ENCODE assay signal across 5 fruit fly cellular contexts in genomic region chr3L:20923030-20923591, dm6.
TF ChIP-seq lines count a peak whose summit lies in the region.

No protein-coding gene starts in this region.

- TF ChIP-seq CTCF in whole organism, embryonic (GFP tag; optimal IDR thresholded peaks at IDR 0.05; lab: Kevin White, UChicago), result no peak

TF ChIP-seq in whole organism, adult, 20 proteins besides CTCF, POLR2A, EP300 and RAD21:
- peak; percentile 27 for TF ChIP-seq CG1620 (GFP tag; optimal IDR thresholded peaks at IDR 0.05; lab: Kevin White, UChicago)
- TF ChIP-seq pad (GFP tag; optimal IDR thresholded peaks at IDR 0.05; lab: Kevin White, UChicago), result peak; percentile 25
- TF ChIP-seq Hr96 (GFP tag; optimal IDR thresholded peaks at IDR 0.05; lab: Kevin White, UChicago), result peak; percentile 7
- peak; percentile 99 for TF ChIP-seq tj (GFP tag; optimal IDR thresholded peaks at IDR 0.05; lab: Kevin White, UChicago)
- peak; percentile 27 for TF ChIP-seq Crg-1 (GFP tag; optimal IDR thresholded peaks at IDR 0.05; lab: Kevin White, UChicago)
- TF ChIP-seq cic (GFP tag; optimal IDR thresholded peaks at IDR 0.05; lab: Kevin White, UChicago), result no peak
- peak; percentile 58 for TF ChIP-seq CG14711 (tag; optimal IDR thresholded peaks at IDR 0.05; lab: Kevin White, UChicago)
- no peak for TF ChIP-seq ovo (GFP tag; optimal IDR thresholded peaks at IDR 0.05; lab: Kevin White, UChicago)
- peak; percentile 93 for TF ChIP-seq bab1 (GFP tag; optimal IDR thresholded peaks at IDR 0.05; lab: Kevin White, UChicago)
- no peak for TF ChIP-seq Mnt (GFP tag; optimal IDR thresholded peaks at IDR 0.05; lab: Kevin White, UChicago)
- peak; percentile 23 for TF ChIP-seq CG7101 (tag; optimal IDR thresholded peaks at IDR 0.05; lab: Kevin White, UChicago)
TF ChIP-seq in whole organism, adult: peak in this region for 8.

TF ChIP-seq in whole organism, embryonic, 481 proteins besides CTCF, POLR2A, EP300 and RAD21 (continues in another document):
- peak; percentile 41 for TF ChIP-seq Asciz (GFP tag; optimal IDR thresholded peaks at IDR 0.05; lab: Kevin White, UChicago)
- TF ChIP-seq BtbVII (GFP tag; optimal IDR thresholded peaks at IDR 0.05; lab: Kevin White, UChicago), result no peak
- TF ChIP-seq CG11723 (GFP tag; optimal IDR thresholded peaks at IDR 0.05; lab: Kevin White, UChicago), result no peak
- TF ChIP-seq dmrt11E (tag; optimal IDR thresholded peaks at IDR 0.05; lab: Kevin White, UChicago), result peak; percentile 82
- TF ChIP-seq dysf (GFP tag; IDR thresholded peaks at IDR 0.05; lab: Robert Waterston, UW), result peak; percentile 29; the same call in 1 of the 3 replicates
- TF ChIP-seq dan (GFP tag; IDR thresholded peaks at IDR 0.05; lab: Robert Waterston, UW), result no peak
- TF ChIP-seq Sry-δ (GFP tag; optimal IDR thresholded peaks at IDR 0.05; lab: Kevin White, UChicago), result no peak
- TF ChIP-seq zfh1 (GFP tag; IDR thresholded peaks at IDR 0.05; lab: Robert Waterston, UW), result peak; percentile 79; the same call in 2 of the 3 replicates
- peak; percentile 58 for TF ChIP-seq CG4424 (GFP tag; optimal IDR thresholded peaks at IDR 0.05; lab: Kevin White, UChicago)
- peak; percentile 60 for TF ChIP-seq Oli (tag; optimal IDR thresholded peaks at IDR 0.05; lab: Kevin White, UChicago)
- TF ChIP-seq HmgD (GFP tag; optimal IDR thresholded peaks at IDR 0.05; lab: Kevin White, UChicago), result no peak
- TF ChIP-seq HLHmδ (GFP tag; optimal IDR thresholded peaks at IDR 0.05; lab: Kevin White, UChicago), result no peak
- TF ChIP-seq CG2199 (GFP tag; IDR thresholded peaks at IDR 0.05; lab: Robert Waterston, UW), result 0 out of 3 replicates have a peak, but pooled peaks have one; percentile 62
- TF ChIP-seq CG8924 (tag; optimal IDR thresholded peaks at IDR 0.05; lab: Kevin White, UChicago), result peak; percentile 56
- TF ChIP-seq CG8944 (GFP tag; optimal IDR thresholded peaks at IDR 0.05; lab: Kevin White, UChicago), result no peak
- TF ChIP-seq pnt (GFP tag; optimal IDR thresholded peaks at IDR 0.05; lab: Kevin White, UChicago), result peak; percentile 12
- TF ChIP-seq bbx (GFP tag; IDR thresholded peaks at IDR 0.05; lab: Robert Waterston, UW; ENCODE audit: partially characterized antibody), result no peak
- 0 out of 3 replicates have a peak, but pooled peaks have one; percentile 26 for TF ChIP-seq Aef1 (GFP tag; IDR thresholded peaks at IDR 0.05; lab: Robert Waterston, UW)
- TF ChIP-seq dati (GFP tag; IDR thresholded peaks at IDR 0.05; lab: Robert Waterston, UW), result no peak

TF ChIP-seq in whole organism, prepupa, 60 proteins besides CTCF, POLR2A, EP300 and RAD21 (continues in another document):
- TF ChIP-seq CG6792 (GFP tag; optimal IDR thresholded peaks at IDR 0.05; lab: Kevin White, UChicago) (peak; percentile 76), Ets96B (tag; optimal IDR thresholded peaks at IDR 0.05; lab: Kevin White, UChicago) (peak; percentile 92), eg (GFP tag; IDR thresholded peaks at IDR 0.05; lab: Robert Waterston, UW) (peak; percentile 70; the same call in 1 of the 3 replicates), CG11294 (GFP tag; IDR thresholded peaks at IDR 0.05; lab: Robert Waterston, UW) (peak; percentile 51; the same call in 1 of the 2 replicates), salr (GFP tag; optimal IDR thresholded peaks at IDR 0.05; lab: Kevin White, UChicago) (peak; percentile 79 to 81), Eip78C (GFP tag; lab: Kevin White, UChicago) (peak; percentile 95), Sox102F (GFP tag; optimal IDR thresholded peaks at IDR 0.05; lab: Kevin White, UChicago) (peak; percentile 43), dsx (GFP tag; optimal IDR thresholded peaks at IDR 0.05; lab: Kevin White, UChicago; ENCODE audit: poor library complexity, severe bottlenecking) (peak; percentile 85), Smox (GFP tag; optimal IDR thresholded peaks at IDR 0.05; lab: Kevin White, UChicago) (peak; percentile 3), CG10631 (GFP tag; optimal IDR thresholded peaks at IDR 0.05; lab: Kevin White, UChicago) (peak; percentile 80), CG8119 (GFP tag; IDR thresholded peaks at IDR 0.05; lab: Robert Waterston, UW) (peak; percentile 89), CG1621 (tag; optimal IDR thresholded peaks at IDR 0.05; lab: Kevin White, UChicago) (peak; percentile 75), CG3919 (GFP tag; optimal IDR thresholded peaks at IDR 0.05; lab: Kevin White, UChicago) (peak; percentile 88), vri (GFP tag; optimal IDR thresholded peaks at IDR 0.05; lab: Kevin White, UChicago) (no peak), CG11762 (GFP tag; optimal IDR thresholded peaks at IDR 0.05; lab: Kevin White, UChicago; ENCODE audit: insufficient read depth) (peak; percentile 67), CG6163 (GFP tag; IDR thresholded peaks at IDR 0.05; lab: Robert Waterston, UW) (peak; percentile 85), Hr4 (GFP tag; optimal IDR thresholded peaks at IDR 0.05; lab: Kevin White, UChicago) (peak; percentile 84), topi (GFP tag; optimal IDR thresholded peaks at IDR 0.05; lab: Kevin White, UChicago) (peak; percentile 53), CG16779 (tag; optimal IDR thresholded peaks at IDR 0.05; lab: Kevin White, UChicago) (peak; percentile 55), fd85E (GFP tag; optimal IDR thresholded peaks at IDR 0.05; lab: Kevin White, UChicago) (no peak)

TF ChIP-seq in whole organism, pupa, 21 proteins besides CTCF, POLR2A, EP300 and RAD21:
- TF ChIP-seq CG13204 (GFP tag; optimal IDR thresholded peaks at IDR 0.05; lab: Kevin White, UChicago) (peak; percentile 70), fd96Ca (GFP tag; IDR thresholded peaks at IDR 0.05; lab: Robert Waterston, UW) (peak; percentile 82; the same call in 2 of the 3 replicates), CG8159 (tag; optimal IDR thresholded peaks at IDR 0.05; lab: Kevin White, UChicago) (peak; percentile 90), CG8301 (tag; optimal IDR thresholded peaks at IDR 0.05; lab: Kevin White, UChicago) (peak; percentile 90), D1 (tag; optimal IDR thresholded peaks at IDR 0.05; lab: Kevin White, UChicago) (peak; percentile 60), CG10348 (GFP tag; IDR thresholded peaks at IDR 0.05; lab: Robert Waterston, UW) (no peak), CG4496 (GFP tag; IDR thresholded peaks at IDR 0.05; lab: Robert Waterston, UW) (peak; percentile 84), EcR (GFP tag; optimal IDR thresholded peaks at IDR 0.05; lab: Kevin White, UChicago) (peak; percentile 29), CG14655 (GFP tag; optimal IDR thresholded peaks at IDR 0.05; lab: Kevin White, UChicago) (peak; percentile 93), CG17806 (tag; optimal IDR thresholded peaks at IDR 0.05; lab: Kevin White, UChicago) (peak; percentile 89), CG12605 (GFP tag; IDR thresholded peaks at IDR 0.05; lab: Robert Waterston, UW) (peak; percentile 60), CG9948 (tag; optimal IDR thresholded peaks at IDR 0.05; lab: Kevin White, UChicago) (peak; percentile 90), rn (GFP tag; IDR thresholded peaks at IDR 0.05; lab: Robert Waterston, UW) (peak; percentile 72), Ets98B (GFP tag; IDR thresholded peaks at IDR 0.05; lab: Robert Waterston, UW) (peak; percentile 81), Snoo (tag; optimal IDR thresholded peaks at IDR 0.05; lab: Kevin White, UChicago) (peak; percentile 14), CG34367 (tag; optimal IDR thresholded peaks at IDR 0.05; lab: Kevin White, UChicago) (peak; percentile 86), Pif1A (GFP tag; optimal IDR thresholded peaks at IDR 0.05; lab: Kevin White, UChicago) (peak; percentile 83), gl (tag; optimal IDR thresholded peaks at IDR 0.05; lab: Kevin White, UChicago) (peak; percentile 75), CG32121 (GFP tag; IDR thresholded peaks at IDR 0.05; lab: Robert Waterston, UW) (peak; percentile 63), CG15710 (tag; optimal IDR thresholded peaks at IDR 0.05; lab: Kevin White, UChicago) (peak; percentile 87), Pif1B (GFP tag; optimal IDR thresholded peaks at IDR 0.05; lab: Kevin White, UChicago) (peak; percentile 81)
TF ChIP-seq in whole organism, pupa: peak in this region for 20.

TF ChIP-seq in whole organism, wandering third instar larva, 38 proteins besides CTCF, POLR2A, EP300 and RAD21:
- TF ChIP-seq woc (GFP tag; optimal IDR thresholded peaks at IDR 0.05; lab: Kevin White, UChicago), result peak; percentile 18
- TF ChIP-seq rgr (GFP tag; optimal IDR thresholded peaks at IDR 0.05; lab: Kevin White, UChicago), result peak; percentile 30
- TF ChIP-seq ey (GFP tag; optimal IDR thresholded peaks at IDR 0.05; lab: Kevin White, UChicago), result peak; percentile 34
- no peak for TF ChIP-seq GATAd (GFP tag; optimal IDR thresholded peaks at IDR 0.05; lab: Kevin White, UChicago)
- no peak for TF ChIP-seq CrebA (GFP tag; optimal IDR thresholded peaks at IDR 0.05; lab: Kevin White, UChicago; ENCODE audit: borderline replicate concordance)
- no peak for TF ChIP-seq lola (GFP tag; optimal IDR thresholded peaks at IDR 0.05; lab: Kevin White, UChicago)
- TF ChIP-seq fru (GFP tag; optimal IDR thresholded peaks at IDR 0.05; lab: Kevin White, UChicago), result peak; percentile 6
- peak in 1 of 2 experiments; percentile 30 for TF ChIP-seq foxo (GFP tag; optimal IDR thresholded peaks at IDR 0.05; lab: Kevin White, UChicago)
TF ChIP-seq in whole organism, wandering third instar larva: peak in this region for 5.
